Worm (Caenorhabditis elegans) whole organism, L4/young adult: Measurements from ENCODE around the gene K08H2.4.

Source experiments
- W03F9.2 ChIP-seq: fragments of 150-350 bp; optimal IDR thresholded peaks from 2 replicates; lab custom pipeline; 2014; ENCODE audit warnings: missing biosample characterization, missing genetic modification characterization
- dao-5 ChIP-seq: sonication (generic microtip); optimal IDR thresholded peaks from 2 replicates; lab custom pipeline; 2016; ENCODE audit warnings: missing genotype, missing genetic modification characterization, moderate library complexity, missing compliant biosample characterization
- him-1 ChIP-seq: sonication (generic microtip); optimal IDR thresholded peaks from 2 replicates; lab custom pipeline; 2016; ENCODE audit warnings: missing genotype, missing genetic modification reagents, missing genetic modification characterization, missing compliant biosample characterization

DNA sequence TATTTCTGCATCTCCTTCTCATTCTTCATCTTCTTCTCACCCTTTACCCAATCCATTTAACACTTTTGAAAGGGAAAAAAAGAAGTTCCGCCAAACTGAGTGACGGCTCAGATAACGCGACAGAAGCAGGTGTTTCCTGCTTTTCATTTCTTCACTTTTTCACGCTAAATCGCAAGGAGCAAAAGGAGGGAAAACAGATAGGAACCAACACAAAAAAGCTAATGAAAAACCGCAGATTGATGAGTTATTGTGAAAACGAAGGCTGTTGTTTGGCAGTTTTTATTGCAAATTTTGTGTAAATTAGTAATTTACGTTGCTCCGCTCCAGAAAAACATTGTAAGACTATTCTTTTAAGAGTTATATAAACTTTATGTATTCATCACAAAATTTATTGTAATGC lies 38.0 kb upstream of the K08H2.4 start:
- no peak for TF ChIP-seq him-1 (tag; lab: Kevin White, UChicago)
- no peak for TF ChIP-seq W03F9.2 (tag; lab: Kevin White, UChicago)
- TF ChIP-seq dao-5: no peak
